Fruit fly (Drosophila melanogaster) S2 (cell line): ENCODE results near the gene Acsf3.
A peak's percentile ranks its signal among the peaks of the same experiment; 100 is the strongest.

Source experiments
- CG8478 ChIP-seq: fragments of >200 bp; optimal IDR thresholded peaks from 2 replicates; lab custom pipeline; 2018
- CTCF ChIP-seq, 2 experiments: fragments of >200 bp; optimal IDR thresholded peaks; 2 replicates each; lab custom pipeline; 2018

Gene Acsf3

DNA sequence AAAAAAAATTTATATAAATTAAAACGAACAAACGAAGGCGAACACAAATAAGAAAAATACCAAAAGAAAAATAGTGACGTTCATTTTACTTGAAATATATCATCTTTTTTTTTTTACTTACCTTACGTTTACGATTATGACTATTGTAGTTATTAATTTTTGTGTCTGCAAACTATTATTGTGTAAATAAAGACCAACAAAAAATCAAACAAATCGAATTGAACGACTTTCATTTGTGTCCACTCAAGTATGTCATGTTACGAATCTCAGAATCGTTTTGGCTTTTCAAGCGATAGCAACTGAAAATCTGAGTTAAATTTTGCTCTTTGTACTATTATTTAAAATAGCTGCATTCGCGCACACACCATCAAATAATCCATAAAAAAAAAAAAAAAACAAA, at the start of gene Acsf3:
TSS of gene Acsf3 (plus strand) at position 301 of the 400 bp plus-strand sequence.
- TF ChIP-seq CTCF (optimal IDR thresholded peaks at IDR 0.05; lab: Kevin White, UChicago) (no peak), CG8478 (no peak)

DNA sequence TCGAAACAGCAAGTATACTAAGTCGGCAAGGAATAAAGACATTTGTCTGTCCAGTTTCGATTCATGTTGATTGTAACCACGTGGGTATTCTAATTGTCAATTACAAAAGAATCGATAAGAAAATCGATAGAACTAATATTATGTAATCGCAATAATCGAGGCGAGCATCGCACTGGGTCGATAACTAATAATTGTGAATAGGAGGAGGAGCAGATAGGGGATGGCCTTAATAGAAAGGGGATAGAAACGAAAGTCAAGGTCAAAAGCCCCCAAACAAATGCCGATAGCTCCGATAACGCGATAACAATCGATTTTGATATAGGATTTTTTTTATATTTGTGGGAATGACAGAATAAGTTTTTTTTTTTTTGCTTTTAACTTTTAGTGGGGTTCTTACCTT, 43.9 kb upstream of the Acsf3 start:
- TF ChIP-seq CG8478 (no peak), CTCF (optimal IDR thresholded peaks at IDR 0.05; lab: Kevin White, UChicago) (no peak)

DNA sequence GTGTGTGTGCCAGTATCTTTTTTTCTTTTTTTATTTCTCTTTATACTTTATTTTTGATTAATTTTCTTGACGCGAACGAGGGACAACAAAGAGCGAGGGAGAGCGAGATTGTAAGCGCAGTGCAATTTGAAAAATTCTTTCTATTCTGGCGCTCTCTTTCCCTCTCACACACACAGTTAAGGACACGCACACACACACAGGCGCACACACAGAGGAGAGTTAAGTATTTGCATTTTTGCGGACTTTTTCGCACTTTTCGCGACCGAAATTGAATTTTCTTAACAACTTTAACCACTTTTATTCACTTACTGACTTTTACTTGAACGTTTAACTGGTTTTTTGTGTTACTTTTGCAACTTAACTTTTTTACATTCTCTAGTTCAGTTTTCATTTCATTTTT, 43.4 kb upstream of the Acsf3 start:
- TF ChIP-seq CG8478: no peak
- no peak for TF ChIP-seq CTCF (optimal IDR thresholded peaks at IDR 0.05; lab: Kevin White, UChicago)

DNA sequence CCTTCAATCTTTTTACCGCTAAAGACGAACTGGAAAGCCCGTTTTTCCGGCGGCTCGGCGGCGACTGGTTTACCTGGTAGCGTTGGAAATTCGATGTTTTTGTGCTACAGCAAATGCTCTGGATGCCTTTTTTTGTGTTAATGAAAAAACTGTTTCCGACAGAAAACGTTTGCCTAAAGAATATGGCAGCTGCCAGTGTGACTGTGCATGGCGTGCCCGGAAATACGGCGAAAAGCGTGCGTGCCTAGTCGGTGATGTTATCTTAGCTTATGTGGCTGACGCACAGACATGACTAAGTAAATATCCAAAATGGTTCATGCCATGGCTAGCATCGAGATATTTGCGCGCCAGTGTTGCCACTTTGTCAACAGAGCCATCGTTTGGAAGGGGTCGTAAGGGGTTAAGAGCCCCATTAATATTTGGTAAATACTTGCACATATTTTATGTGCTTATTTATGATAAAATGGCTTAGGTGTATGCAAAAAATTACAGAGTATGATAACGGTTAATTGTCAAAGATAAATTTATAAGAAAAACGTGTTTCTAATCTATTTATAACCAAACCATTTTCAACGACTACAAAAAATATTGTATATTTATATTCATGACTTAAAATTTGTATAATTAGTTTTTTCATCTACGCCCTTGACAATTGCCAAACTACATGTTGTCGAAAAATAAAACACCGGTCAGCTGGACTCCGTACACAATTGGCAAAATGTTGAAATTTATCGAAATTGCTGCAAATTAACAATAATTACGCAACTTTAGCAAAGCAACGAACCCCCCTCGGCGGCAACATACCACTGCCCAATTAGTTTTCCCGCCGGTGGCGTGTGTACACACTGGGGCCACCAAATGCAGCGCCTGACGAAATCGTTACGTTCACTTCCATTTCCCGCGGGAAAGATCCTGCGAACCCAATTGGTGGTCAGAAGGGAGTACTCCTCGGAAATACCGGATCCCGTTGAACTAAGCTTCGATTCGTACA, 42.6 kb upstream of the Acsf3 start, which contains the start of gene CG2059:
TSS of gene CG2059 (plus strand) at position 364 of the 991 bp plus-strand sequence.
- TF ChIP-seq CG8478 (no peak), CTCF (optimal IDR thresholded peaks at IDR 0.05; lab: Kevin White, UChicago) (peak; percentile 68 to 71)

DNA sequence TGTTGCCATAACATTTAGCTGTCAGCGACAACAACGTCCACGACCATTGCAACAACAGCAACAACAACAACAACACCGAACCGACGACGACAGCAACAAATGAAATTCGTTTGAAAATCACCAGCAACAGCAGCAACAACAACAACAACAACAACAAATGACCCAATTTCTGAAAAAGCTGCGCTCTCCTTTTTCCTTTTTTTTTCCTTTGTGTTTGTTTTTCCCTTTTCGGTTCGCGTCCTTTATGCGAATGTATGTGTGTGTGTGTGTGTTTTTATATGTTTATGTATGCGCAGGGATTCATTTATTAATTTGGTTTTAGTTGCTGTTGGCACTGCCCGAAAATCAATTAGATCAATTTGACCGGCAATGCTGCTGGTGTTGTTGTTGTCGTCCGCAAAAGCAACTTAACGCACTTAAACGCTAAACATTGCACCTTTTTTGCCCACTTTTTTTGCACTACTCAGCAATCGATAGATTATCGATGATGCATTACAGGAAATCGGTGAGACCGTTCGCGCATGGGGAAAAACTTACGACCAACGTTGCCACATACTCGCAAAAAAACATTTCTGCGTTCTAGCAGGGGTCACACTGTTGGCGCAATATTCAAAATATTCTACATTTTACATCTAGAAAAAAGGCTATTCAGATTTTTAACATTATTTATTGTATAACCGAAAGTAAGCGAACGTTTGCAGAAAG, 37.9 kb upstream of the Acsf3 start, which contains the start of gene unc-119:
TSS of gene unc-119 (minus strand) at position 488 of the 705 bp plus-strand sequence.
- peak; percentile 42 to 60 for TF ChIP-seq CTCF (optimal IDR thresholded peaks at IDR 0.05; lab: Kevin White, UChicago)
- no peak for TF ChIP-seq CG8478

DNA sequence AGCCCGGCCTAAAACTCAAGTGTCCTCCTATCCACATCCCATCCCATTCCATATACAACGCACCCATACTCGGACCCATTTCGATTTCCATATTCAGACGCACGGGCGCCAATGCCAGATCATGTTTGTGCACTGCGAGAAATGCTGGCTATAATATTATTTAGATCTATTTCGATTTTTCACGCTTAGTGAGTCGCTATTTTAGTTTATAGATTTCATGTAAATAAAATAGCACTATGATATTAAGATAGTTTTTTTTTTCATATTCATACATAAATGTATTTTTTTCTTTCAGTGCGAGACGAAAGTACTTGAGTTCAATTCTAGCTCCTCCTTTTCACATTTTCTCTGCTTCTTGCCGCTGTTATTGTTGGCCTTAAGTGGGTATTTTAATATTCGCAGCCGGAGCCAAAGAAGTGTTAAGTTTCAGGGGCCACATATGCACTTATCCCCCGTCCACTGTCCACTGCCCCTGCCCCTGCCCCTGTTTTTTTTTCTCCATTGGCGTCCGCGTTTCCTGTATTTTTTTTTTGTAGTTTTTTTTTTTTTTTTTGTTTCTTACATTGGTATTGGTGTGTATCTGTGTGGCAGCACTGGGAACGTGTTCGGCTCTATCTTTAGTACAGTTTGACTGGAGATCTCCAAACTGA, 36.9 kb upstream of the Acsf3 start:
- TF ChIP-seq CTCF (optimal IDR thresholded peaks at IDR 0.05; lab: Kevin White, UChicago) (no peak), CG8478 (no peak)

DNA sequence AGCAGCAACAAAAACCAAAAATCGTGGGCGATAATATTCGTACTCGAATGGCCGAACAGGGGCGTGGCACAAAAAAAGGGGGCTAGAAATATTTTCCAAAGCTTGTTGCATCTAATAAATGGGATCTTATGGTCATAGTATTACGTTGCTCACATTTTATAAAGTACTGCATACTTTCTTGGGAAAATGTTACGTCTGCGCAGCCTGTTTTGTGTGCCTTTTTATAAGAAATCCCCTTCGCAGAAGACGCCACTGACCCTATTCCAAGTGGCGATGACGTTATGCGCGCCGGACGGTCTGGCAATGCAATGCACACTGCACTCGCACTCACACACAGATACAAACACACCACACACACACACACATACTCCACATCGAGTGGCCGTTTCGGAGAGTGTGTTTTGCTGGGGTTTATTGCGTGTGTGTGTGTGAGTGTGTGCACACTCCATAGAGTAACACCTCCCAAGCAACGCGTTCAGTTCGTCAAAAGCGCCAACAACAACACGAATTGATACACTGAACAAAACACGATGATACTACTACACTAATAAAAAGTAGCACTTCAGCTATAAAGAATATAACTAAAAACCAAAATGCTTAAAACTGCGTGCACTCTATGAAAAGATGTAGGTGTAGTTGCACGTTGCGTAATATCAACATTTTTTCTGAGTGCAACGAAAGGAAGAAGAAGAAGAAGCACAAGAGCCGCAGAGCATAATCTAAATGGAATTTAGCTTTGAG, 35.5 kb upstream of the Acsf3 start:
- TF ChIP-seq CG8478 (no peak), CTCF (optimal IDR thresholded peaks at IDR 0.05; lab: Kevin White, UChicago) (no peak)

DNA sequence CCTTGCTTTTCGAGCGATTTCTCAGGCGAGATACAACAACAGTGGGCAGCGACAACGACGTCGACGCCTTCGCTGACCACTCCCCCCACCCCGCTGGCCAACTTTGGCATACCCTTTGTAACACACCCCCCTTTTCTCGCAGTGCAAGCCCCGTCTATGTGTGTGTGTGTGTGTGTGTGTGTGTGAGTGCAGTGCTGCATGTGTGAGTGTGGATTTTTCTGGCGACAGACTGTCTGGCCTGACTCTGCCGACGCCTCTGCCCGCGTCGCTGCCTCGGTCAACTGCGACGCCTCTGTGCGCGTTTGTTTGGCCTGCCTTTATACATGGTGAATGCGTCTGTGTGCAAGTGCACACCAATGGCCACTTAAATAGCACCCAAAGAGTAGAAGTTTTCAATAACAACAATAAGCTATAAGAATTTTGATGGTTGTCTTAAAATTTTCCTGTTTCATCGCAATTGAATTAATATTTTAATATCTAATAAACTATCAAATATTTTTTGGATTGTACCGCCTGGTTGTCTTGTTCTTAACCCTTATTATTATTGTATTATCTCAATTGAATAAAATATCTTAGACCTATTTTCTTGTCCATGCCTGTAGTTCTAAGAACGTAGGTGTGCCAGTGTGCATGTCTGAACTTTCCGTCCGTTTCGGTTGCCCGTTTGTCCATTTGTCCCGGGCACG, 34.8 kb upstream of the Acsf3 start:
- no peak for TF ChIP-seq CTCF (optimal IDR thresholded peaks at IDR 0.05; lab: Kevin White, UChicago)
- TF ChIP-seq CG8478: no peak

DNA sequence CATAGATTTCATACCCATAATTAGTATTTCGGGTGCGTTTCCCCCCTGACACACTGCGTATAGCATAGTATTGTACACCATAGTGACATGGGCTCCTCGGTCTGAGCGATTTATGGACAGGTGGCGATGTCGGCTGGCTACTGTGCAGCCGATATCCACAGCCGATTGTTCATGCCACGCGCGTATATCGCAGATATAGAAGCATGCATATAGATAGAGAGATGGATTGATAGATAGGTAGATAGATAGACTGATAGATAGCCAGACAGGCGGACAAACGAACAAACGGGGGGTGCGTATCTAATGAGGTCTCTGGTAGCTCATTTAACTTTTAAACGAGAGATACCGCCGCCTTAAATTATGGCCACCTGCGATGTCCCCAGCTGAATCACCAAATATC, 32.9 kb upstream of the Acsf3 start:
- TF ChIP-seq CTCF (optimal IDR thresholded peaks at IDR 0.05; lab: Kevin White, UChicago) (no peak), CG8478 (no peak)

DNA sequence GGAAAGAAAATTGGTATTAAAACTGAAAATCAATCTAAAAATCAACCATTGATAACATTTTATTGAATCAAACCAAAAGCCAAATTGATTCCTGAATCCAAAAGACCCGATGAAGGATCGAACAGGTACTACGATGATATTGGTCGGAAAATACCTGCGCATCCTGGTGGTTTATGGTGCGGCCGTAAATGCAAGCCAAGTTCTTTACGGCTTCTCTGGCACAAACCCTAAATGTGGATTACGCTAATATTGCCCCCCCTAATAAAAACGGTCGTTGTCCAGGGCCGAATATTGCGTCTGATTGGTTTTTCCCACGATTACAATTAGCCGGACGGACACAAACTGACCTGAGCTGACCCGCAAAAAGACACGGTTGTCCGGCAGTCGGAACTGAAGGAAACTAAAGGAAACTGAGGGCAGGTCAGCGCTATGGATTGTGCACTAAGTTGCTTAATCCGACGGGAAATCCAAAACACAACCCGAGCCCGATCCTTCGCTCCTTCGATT, 32.1 kb upstream of the Acsf3 start:
- TF ChIP-seq CG8478: no peak
- TF ChIP-seq CTCF (optimal IDR thresholded peaks at IDR 0.05; lab: Kevin White, UChicago): no peak

DNA sequence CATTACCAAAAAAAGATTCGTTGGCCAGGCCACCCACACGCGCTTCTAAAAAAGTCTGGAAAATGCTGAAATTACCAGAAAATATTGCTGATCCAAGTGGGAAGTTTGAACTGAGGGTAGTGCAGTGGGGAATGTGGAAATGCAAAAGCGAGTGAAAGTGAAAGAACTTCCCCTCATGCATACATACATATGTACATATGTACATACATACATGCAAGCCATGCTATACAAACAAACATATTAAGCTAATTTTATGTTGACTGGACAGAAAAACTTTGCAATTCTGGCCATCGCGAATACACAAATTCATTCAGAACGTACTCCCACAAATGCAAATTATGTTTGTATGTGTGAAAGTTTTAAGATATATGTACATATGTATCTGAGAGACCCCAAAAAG, 30.5 kb upstream of the Acsf3 start:
- TF ChIP-seq CG8478 (no peak), CTCF (optimal IDR thresholded peaks at IDR 0.05; lab: Kevin White, UChicago) (no peak)

DNA sequence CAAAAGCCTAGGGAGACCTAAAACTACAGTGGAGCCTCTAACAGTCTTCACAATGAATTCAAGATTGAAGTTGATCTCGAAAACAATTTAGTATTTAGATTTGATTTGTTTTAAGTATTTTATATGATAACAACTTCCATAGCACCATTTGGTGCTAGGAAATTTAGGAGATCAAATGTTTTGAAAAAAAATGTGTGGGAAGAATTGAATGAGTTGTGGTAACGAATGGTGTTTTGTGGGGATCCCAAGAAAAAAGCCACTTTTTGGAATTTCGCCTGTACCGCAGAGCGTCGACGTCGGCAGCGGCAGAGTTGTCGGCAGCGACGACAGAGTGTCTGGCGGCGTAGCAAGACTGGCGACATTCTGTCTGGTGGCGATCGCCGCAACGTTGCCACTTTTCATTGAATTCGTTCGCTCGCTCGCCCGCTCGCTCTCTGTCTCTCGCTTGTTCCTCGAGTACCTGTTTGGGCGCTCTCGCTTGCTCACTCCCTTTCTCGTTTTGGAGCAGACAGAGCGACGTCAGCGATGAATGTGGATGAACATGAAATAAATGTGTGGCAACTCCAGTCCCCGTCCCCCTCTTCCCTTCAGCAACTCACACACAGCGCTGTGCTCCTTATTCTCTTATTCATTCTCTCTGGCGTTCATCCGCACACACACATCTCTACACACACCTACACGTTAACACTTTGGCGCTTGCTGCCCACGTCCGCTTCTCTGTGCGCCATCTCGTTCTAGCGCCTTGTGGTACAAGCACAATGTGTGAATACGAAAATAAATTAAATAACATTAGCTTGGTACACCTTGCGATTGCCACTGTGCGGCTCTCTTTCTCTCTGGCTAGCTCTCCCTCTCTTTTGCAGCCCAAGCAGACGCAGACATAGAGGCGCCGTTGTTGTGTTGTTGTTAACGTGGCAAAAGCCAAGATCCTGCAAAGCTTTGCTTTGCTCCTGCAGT, 29.2 kb upstream of the Acsf3 start:
- no peak for TF ChIP-seq CG8478
- no peak for TF ChIP-seq CTCF (optimal IDR thresholded peaks at IDR 0.05; lab: Kevin White, UChicago)

DNA sequence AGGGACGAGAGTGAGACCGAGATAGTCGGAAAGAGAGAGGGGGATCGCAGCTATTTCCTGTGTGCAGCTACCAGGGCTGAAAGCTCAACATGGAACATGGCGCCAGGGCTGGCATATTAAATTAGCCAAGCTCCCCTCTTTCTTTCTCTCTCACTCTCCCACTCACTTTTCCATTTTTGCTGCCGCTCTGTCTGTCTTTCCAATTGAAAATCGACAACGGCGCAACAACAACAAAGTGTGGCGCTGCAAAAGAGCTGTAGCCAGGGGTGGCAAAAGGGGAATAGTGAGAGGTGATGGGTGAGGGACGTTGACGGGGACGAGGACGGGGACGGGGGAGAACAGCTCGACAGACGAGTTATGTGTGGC, 28.5 kb upstream of the Acsf3 start:
- TF ChIP-seq CTCF (optimal IDR thresholded peaks at IDR 0.05; lab: Kevin White, UChicago): no peak
- TF ChIP-seq CG8478: no peak
